Fruit fly (Drosophila melanogaster) whole organism: ENCODE data around the gene CG14220.

Source experiments
- CG8478 ChIP-seq: fragments of >200 bp; optimal IDR thresholded peaks from 2 replicates; lab custom pipeline; 2018; ENCODE audit warnings: inconsistent platforms
- pan ChIP-seq: fragments of >200 bp; optimal IDR thresholded peaks from 2 replicates; lab custom pipeline; 2017
- psq ChIP-seq: fragments of >200 bp; optimal IDR thresholded peaks from 2 replicates; lab custom pipeline; 2017
- usp ChIP-seq: fragments of >200 bp; optimal IDR thresholded peaks from 2 replicates; lab custom pipeline; 2017; ENCODE audit warnings: missing biosample characterization, missing genetic modification characterization, mixed read lengths

DNA sequence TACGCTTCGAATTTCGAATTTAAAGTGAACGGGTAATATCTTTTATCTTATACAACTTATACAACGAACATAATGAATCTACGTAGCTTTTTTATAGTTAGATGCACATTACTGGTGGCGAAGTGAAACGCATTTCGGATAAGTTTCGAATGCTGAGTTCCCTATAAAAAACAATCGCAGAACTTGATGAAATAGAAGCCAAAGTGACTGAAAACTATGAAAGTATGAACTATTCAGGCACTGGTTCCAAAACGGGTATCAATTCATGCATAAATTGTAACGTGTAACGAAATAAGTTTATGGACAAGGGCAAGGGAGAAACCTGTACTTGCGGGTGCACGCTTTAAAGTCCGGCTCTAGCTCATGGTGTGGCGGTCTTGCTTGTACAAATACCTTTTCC lies 5.8 kb downstream of the CG14220 start:
- TF ChIP-seq pan (lab: Kevin White, UChicago) (no peak), psq (lab: Kevin White, UChicago) (no peak), CG8478 (no peak), usp (GFP tag; lab: Kevin White, UChicago) (no peak)
